Fruit fly (Drosophila melanogaster): ENCODE measurements around the gene CG11837.

Gene CG11837

DNA sequence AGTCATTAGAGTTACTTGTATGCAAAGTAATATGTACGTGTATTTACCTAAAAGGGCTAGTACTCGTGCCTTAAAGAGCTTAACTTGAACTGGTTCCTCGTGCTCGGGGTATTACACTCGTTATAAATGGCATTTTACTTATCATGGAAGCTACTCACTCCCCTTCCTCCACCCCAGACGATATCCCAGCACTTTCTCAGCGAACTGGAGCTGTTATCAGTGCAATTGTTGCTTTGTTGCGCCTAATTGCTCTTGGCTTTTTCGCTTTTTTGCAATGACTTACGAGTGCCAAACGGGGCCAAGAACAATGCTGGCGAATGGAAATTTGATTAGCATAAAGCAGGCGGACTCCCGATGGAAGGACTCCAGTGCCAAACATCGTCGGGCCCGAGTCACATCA is 17.8 kb downstream of the CG11837 start:
- TF ChIP-seq Oli (tag; optimal IDR thresholded peaks at IDR 0.05) (no peak), slbo (GFP tag; IDR thresholded peaks at IDR 0.05) (no peak), sens (GFP tag) (peak; percentile 39)

- peak; percentile 50; the same call in 1 of the 3 replicates for TF ChIP-seq so (GFP tag; IDR thresholded peaks at IDR 0.05)
- peak; percentile 42 for TF ChIP-seq CG2712 (tag; optimal IDR thresholded peaks at IDR 0.05)
- peak; percentile 32; the same call in 1 of the 3 replicates for TF ChIP-seq CG17361 (GFP tag; IDR thresholded peaks at IDR 0.05)
- no peak for TF ChIP-seq Six4 (GFP tag; optimal IDR thresholded peaks at IDR 0.05)
- TF ChIP-seq CG3065 (GFP tag; optimal IDR thresholded peaks at IDR 0.05) = no peak
- peak; percentile 19 for TF ChIP-seq Antp (GFP tag; optimal IDR thresholded peaks at IDR 0.05)
- no peak for TF ChIP-seq CG11456 (GFP tag; IDR thresholded peaks at IDR 0.05)
- no peak for TF ChIP-seq Hmx (GFP tag; optimal IDR thresholded peaks at IDR 0.05)
- peak; percentile 66 for TF ChIP-seq slbo (GFP tag; IDR thresholded peaks at IDR 0.05)
- peak; percentile 32 for TF ChIP-seq CG4424 (GFP tag; optimal IDR thresholded peaks at IDR 0.05)
- TF ChIP-seq H15 (GFP tag; IDR thresholded peaks at IDR 0.05) = no peak
- peak; percentile 57 for TF ChIP-seq dysf (GFP tag; IDR thresholded peaks at IDR 0.05)
- no peak for TF ChIP-seq Dip2 (GFP tag; IDR thresholded peaks at IDR 0.05)
- TF ChIP-seq Ptx1 (GFP tag; IDR thresholded peaks at IDR 0.05) = 0 out of 2 replicates have a peak, but pooled peaks have one; percentile 38
- TF ChIP-seq CG13894 (tag; optimal IDR thresholded peaks at IDR 0.05) = peak; percentile 32
- TF ChIP-seq unpg (GFP tag; optimal IDR thresholded peaks at IDR 0.05) = peak; percentile 16
- peak; percentile 30 for TF ChIP-seq caup (GFP tag; optimal IDR thresholded peaks at IDR 0.05; ENCODE audit: severe bottlenecking)
- 0 out of 2 replicates have a peak, but pooled peaks have one; percentile 15 for TF ChIP-seq Taf1 (GFP tag; IDR thresholded peaks at IDR 0.05)
- TF ChIP-seq CG14014 (GFP tag; IDR thresholded peaks at IDR 0.05) = peak; percentile 40; the same call in 1 of the 2 replicates
- TF ChIP-seq CG15011 (GFP tag; optimal IDR thresholded peaks at IDR 0.05) = peak; percentile 26
- no peak for TF ChIP-seq mirr (GFP tag; optimal IDR thresholded peaks at IDR 0.05)
- TF ChIP-seq Myb (GFP tag; optimal IDR thresholded peaks at IDR 0.05) = peak; percentile 29
- TF ChIP-seq pb (GFP tag; optimal IDR thresholded peaks at IDR 0.05) = peak; percentile 40
- TF ChIP-seq BtbVII (GFP tag; optimal IDR thresholded peaks at IDR 0.05) = peak; percentile 17
- TF ChIP-seq bab2 (GFP tag; optimal IDR thresholded peaks at IDR 0.05) = peak; percentile 45
- peak; percentile 26 for TF ChIP-seq CG12659 (GFP tag; optimal IDR thresholded peaks at IDR 0.05)
- peak; percentile 72; the same call in 1 of the 3 replicates for TF ChIP-seq CG34422 (GFP tag; IDR thresholded peaks at IDR 0.05)
- no peak for TF ChIP-seq Abd-B (GFP tag; optimal IDR thresholded peaks at IDR 0.05)
- peak; percentile 49 for TF ChIP-seq Oli (tag; optimal IDR thresholded peaks at IDR 0.05)
- TF ChIP-seq CG12769 (tag; optimal IDR thresholded peaks at IDR 0.05) = peak; percentile 80
- peak; percentile 60 for TF ChIP-seq CG10267 (tag; optimal IDR thresholded peaks at IDR 0.05)
- TF ChIP-seq CG9932 (GFP tag; IDR thresholded peaks at IDR 0.05) = 0 out of 2 replicates have a peak, but pooled peaks have one; percentile 18
- TF ChIP-seq lab (GFP tag; optimal IDR thresholded peaks at IDR 0.05) = peak; percentile 73
- peak; percentile 6 for TF ChIP-seq Blimp-1 (GFP tag; optimal IDR thresholded peaks at IDR 0.05)
- no peak for TF ChIP-seq tna (GFP tag; IDR thresholded peaks at IDR 0.05; ENCODE audit: partially characterized antibody)
- no peak for TF ChIP-seq CG43689 (GFP tag; IDR thresholded peaks at IDR 0.05)
- TF ChIP-seq gfzf (GFP tag; optimal IDR thresholded peaks at IDR 0.05) = no peak
- TF ChIP-seq CG15514 (GFP tag; optimal IDR thresholded peaks at IDR 0.05) = peak; percentile 19
- peak; percentile 15 for TF ChIP-seq CG10654 (GFP tag; optimal IDR thresholded peaks at IDR 0.05)
- TF ChIP-seq pum (GFP tag; optimal IDR thresholded peaks at IDR 0.05) = no peak
- no peak for TF ChIP-seq ken (GFP tag; IDR thresholded peaks at IDR 0.05)
- TF ChIP-seq CG12071 (GFP tag; optimal IDR thresholded peaks at IDR 0.05) = peak; percentile 31
- peak; percentile 22 for TF ChIP-seq Hand (GFP tag; optimal IDR thresholded peaks at IDR 0.05)
- peak; percentile 49; the same call in 1 of the 3 replicates for TF ChIP-seq CG14050 (GFP tag; IDR thresholded peaks at IDR 0.05)
- TF ChIP-seq Med (GFP tag) = peak; percentile 31
- 0 out of 2 replicates have a peak, but pooled peaks have one; percentile 22 for TF ChIP-seq wor (GFP tag; IDR thresholded peaks at IDR 0.05)
These were observed 19.3 kb downstream of the CG11837 start for dm6 chr3R:29068430-29069207.

Data from whole organism, embryonic.